Worm (Caenorhabditis elegans) whole organism, young adult: ENCODE data around the gene F13C5.2.

Source experiments
- F55B11.4 ChIP-seq: sonication (generic microtip); optimal IDR thresholded peaks from 2 replicates; lab custom pipeline; 2016; ENCODE audit warnings: missing compliant biosample characterization, missing genetic modification characterization, borderline replicate concordance; ENCODE audit not compliant: insufficient read depth
- lin-35 ChIP-seq, 3 experiments: fragments of 150-350 bp in 2 of 3; sonication (generic microtip) in 1 of 3; optimal IDR thresholded peaks; 2 replicates each; lab custom pipeline; 2014 to 2018; ENCODE audit warnings: missing biosample characterization in 3 of 3, missing genetic modification characterization in 3 of 3, missing genetic modification reagents in 3 of 3
- lin-40 ChIP-seq: sonication (generic microtip); optimal IDR thresholded peaks from 2 replicates; lab custom pipeline; 2016; ENCODE audit warnings: missing genetic modification characterization, mild to moderate bottlenecking, missing compliant biosample characterization, missing genotype, missing genetic modification reagents
- madf-6 ChIP-seq: fragments of 200-800 bp; sonication (Bioruptor generic); IDR thresholded peaks from 2 replicates; pipeline ENCODE4 v1.3.6; 2022; ENCODE audit warnings: missing genetic modification reagents, missing genetic modification characterization, missing compliant biosample characterization
- madf-8 ChIP-seq: fragments of 200-800 bp; sonication (Bioruptor generic); conservative IDR thresholded peaks from 2 replicates; pipeline ENCODE4 v1.3.6; 2022; ENCODE audit warnings: missing genetic modification reagents, missing genetic modification characterization, missing compliant biosample characterization
- mcd-1 ChIP-seq: fragments of 200-800 bp; sonication (Bioruptor generic); IDR thresholded peaks from 2 replicates; pipeline ENCODE4 v1.3.6; 2022; ENCODE audit warnings: missing genetic modification reagents, missing genetic modification characterization, missing compliant biosample characterization
- unc-130 ChIP-seq: sonication (generic microtip); optimal IDR thresholded peaks from 2 replicates; lab custom pipeline; 2016; ENCODE audit warnings: missing genetic modification reagents, missing genetic modification characterization, missing compliant biosample characterization
- unc-62 ChIP-seq: fragments of 150-350 bp; optimal IDR thresholded peaks from 2 replicates; lab custom pipeline; 2014; ENCODE audit warnings: missing biosample characterization, missing genetic modification reagents, missing genetic modification characterization

DNA sequence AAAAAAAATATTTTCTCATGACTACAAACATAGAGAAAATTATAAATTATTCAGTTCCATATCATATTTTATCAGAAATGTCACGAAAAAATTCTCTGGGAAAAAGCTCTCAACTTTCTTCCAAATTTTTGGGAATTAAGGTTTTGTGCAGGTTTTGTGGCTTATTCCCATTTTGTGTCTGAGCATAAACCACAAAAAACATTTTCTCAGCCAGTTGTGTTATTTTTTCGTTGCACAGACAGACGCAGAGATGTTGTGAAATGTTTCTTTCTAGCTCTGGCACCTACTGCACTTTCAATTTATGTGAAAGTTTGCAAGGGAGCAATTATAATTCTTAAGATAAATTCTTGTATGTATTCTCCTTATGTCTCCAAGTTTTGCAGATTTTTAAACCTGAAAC lies 18.7 kb upstream of the F13C5.2 start:
- TF ChIP-seq lin-35 (GFP tag; optimal IDR thresholded peaks at IDR 0.05; lab: Kevin White, UChicago): no peak
- TF ChIP-seq unc-130: no peak
- no peak for TF ChIP-seq madf-8 (GFP tag; lab: Robert Waterston, UW)
- TF ChIP-seq madf-6 (GFP tag; lab: Robert Waterston, UW): no peak
- TF ChIP-seq mcd-1 (GFP tag; lab: Robert Waterston, UW): no peak
- TF ChIP-seq F55B11.4 (tag; lab: Kevin White, UChicago): no peak
- no peak for TF ChIP-seq unc-62 (GFP tag; lab: Kevin White, UChicago)
- no peak for TF ChIP-seq lin-40 (tag; lab: Kevin White, UChicago)
